Fruit fly (Drosophila melanogaster) whole organism: ENCODE results near the gene ana1.

ENCODE experiments used
- CG8478 ChIP-seq: fragments of >200 bp; optimal IDR thresholded peaks from 2 replicates; lab custom pipeline; 2018; ENCODE audit warnings: inconsistent platforms
- Dll ChIP-seq: fragments of >200 bp; optimal IDR thresholded peaks from 2 replicates; lab custom pipeline; 2017
- EcR ChIP-seq, 2 experiments: fragments of >200 bp; optimal IDR thresholded peaks; 2 replicates each; lab custom pipeline; 2017; ENCODE audit warnings: missing biosample characterization in 2 of 2, missing genetic modification characterization in 2 of 2, missing genetic modification reagents in 2 of 2
- pan ChIP-seq: fragments of >200 bp; optimal IDR thresholded peaks from 2 replicates; lab custom pipeline; 2017
- psq ChIP-seq: fragments of >200 bp; optimal IDR thresholded peaks from 2 replicates; lab custom pipeline; 2017
- usp ChIP-seq: fragments of >200 bp; optimal IDR thresholded peaks from 2 replicates; lab custom pipeline; 2017; ENCODE audit warnings: missing biosample characterization, missing genetic modification characterization, mixed read lengths

DNA sequence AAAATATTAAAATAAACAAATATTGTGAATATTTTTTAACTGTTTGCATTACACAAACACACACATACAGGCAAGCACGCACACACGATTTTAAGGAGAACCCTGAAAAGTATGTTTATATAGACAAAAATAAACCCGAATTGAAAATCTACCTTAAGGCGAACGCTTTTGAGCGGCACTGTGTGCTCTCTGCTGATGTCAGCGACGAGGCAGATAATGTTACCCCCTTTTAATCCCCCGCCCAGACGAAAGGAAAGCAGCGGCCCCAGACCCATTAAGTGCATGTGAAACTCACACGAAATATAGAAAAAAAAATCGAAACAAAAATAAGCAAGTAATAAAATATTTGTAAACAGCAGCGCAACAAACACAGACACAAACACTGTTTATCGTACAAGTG, 9.1 kb upstream of the ana1 start:
- TF ChIP-seq pan (no peak), Dll (lab: Kevin White, UChicago) (no peak), usp (no peak), psq (lab: Kevin White, UChicago) (no peak), EcR (GFP tag; optimal IDR thresholded peaks at IDR 0.05; lab: Kevin White, UChicago) (no peak), CG8478 (lab: Kevin White, UChicago) (no peak)
